Fruit fly (Drosophila melanogaster) whole organism, pupa: ENCODE results near the gene mkg-p.

ENCODE experiments used
- CG12605 ChIP-seq: fragments of 200-800 bp; sonication (Bioruptor generic); IDR thresholded peaks from 2 replicates; pipeline ENCODE4 v1.3.6; 2022; ENCODE audit warnings: missing biosample characterization, missing genetic modification characterization
- CG8159 ChIP-seq: fragments of 200-800 bp; sonication (Bioruptor generic); optimal IDR thresholded peaks from 3 replicates; lab custom pipeline; 2018; ENCODE audit warnings: missing biosample characterization, mild to moderate bottlenecking, missing genetic modification characterization, moderate library complexity
- Pif1A ChIP-seq: fragments of 200-800 bp; sonication (Bioruptor generic); optimal IDR thresholded peaks from 3 replicates; lab custom pipeline; 2016; ENCODE audit warnings: missing biosample characterization, missing genetic modification characterization
- fd96Ca ChIP-seq: fragments of 200-800 bp; sonication (Bioruptor generic); IDR thresholded peaks from 3 replicates; pipeline ENCODE4 v1.3.6; 2022; ENCODE audit warnings: missing biosample characterization, missing genetic modification characterization

- no peak for TF ChIP-seq CG8159
- no peak for TF ChIP-seq Pif1A (GFP tag; lab: Kevin White, UChicago)
- TF ChIP-seq CG12605 (GFP tag; lab: Robert Waterston, UW) = no peak
- no peak for TF ChIP-seq fd96Ca (GFP tag; lab: Robert Waterston, UW)
Measured at dm6 chr3L:8394132-8394531, 10.9 kb downstream of the mkg-p start.
